Worm (Caenorhabditis elegans): ENCODE results near the gene F47B8.3.
A peak's percentile ranks its signal among the peaks of the same experiment; 100 is the strongest.

The F47B8.3 gene

DNA sequence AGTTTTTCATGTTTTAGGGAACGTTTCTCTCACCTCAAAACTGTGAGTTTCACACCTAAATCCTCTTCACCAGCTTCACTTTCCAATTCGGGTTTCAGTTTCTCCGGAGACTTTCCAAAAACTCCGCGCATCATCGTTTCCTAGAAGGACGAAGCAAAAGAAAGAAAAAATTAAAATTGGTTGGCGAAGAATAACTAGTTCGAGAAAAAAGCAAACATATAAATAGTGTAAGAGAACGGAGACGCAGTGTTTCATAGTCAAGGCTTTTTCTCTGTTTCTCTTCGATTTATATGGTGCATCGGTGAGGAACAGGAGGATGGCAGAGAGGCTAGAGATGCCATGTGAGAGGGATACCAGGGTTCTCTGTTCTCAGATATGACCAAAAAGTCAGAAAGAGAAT, at the start of gene F47B8.3:
F47B8.3 (minus strand) TSS at position 261 of the 400 bp plus-strand sequence.
- TF ChIP-seq tbx-37 (GFP tag; conservative IDR thresholded peaks at IDR 0.05) = no peak

DNA sequence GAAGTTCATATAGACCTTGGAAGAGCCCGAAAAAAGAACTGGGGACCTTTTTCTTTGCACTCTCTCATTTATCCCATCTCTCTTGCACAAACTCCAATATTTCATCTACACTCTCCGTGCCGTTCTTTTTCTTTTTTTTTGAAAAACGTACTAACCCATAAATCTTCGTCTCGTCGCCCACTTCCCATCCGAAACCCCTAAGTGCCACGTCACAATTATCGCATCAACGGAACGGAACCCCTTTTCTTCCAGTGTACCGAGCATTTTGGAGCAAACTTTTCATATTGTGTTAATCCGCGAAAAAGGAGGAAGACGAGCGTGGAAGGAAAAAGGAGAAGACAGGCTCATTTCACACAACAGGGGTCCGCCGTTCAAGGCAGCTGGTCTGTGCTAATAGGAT, 46.6 kb upstream of the F47B8.3 start:
- TF ChIP-seq flt-1 (GFP tag; IDR thresholded peaks at IDR 0.05) (no peak), hnd-1 (tag; optimal IDR thresholded peaks at IDR 0.05) (no peak), ets-7 (tag; optimal IDR thresholded peaks at IDR 0.05) (no peak), ceh-36 (tag; optimal IDR thresholded peaks at IDR 0.05) (no peak), hmg-4 (GFP tag; optimal IDR thresholded peaks at IDR 0.05) (no peak), sea-1 (GFP tag; conservative IDR thresholded peaks at IDR 0.05) (no peak), B0310.2 (tag; optimal IDR thresholded peaks at IDR 0.05) (no peak), F13C5.2 (tag; optimal IDR thresholded peaks at IDR 0.05) (no peak)

DNA sequence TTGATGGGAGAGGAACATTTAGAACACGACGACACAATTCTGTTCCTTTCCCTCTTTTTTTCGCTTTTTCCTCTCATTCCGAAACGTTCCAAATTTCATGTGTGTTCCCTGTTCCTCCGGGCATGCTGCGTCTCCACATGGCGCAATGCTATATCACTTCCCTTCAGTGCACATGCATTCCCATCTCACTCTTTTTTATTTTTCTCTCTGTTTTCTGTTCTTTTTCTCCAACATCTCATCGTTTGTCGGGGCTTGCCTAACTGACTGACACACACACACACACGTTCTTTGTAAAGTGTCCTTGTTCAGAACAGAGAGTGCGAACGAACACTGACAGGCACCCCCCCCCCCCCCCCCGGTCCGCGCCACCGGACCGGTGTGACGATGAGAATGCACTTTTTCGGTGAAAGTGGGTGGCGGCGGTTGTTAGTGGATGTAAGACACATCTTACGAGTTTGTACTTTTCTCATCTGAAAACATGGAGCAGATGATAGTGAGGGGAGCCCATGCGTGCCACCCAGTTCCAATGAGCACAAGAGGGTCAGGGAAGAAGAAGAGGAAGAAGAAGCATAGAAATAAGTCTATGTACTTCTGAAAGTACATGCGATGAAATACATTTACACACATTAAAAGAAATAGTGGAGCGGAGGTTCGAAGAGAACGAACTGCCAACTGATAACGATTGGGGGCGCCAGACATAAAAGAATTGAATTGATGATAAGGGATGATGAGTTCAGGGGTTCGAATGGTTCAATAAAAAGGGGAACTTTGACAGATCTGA, 45.7 kb upstream of the F47B8.3 start:
- TF ChIP-seq aly-1 (tag; optimal IDR thresholded peaks at IDR 0.05) (no peak), hmbx-1 (tag; optimal IDR thresholded peaks at IDR 0.05) (no peak), F13C5.2 (tag; optimal IDR thresholded peaks at IDR 0.05) (no peak), ets-7 (tag; optimal IDR thresholded peaks at IDR 0.05) (no peak), B0310.2 (tag; optimal IDR thresholded peaks at IDR 0.05) (no peak), flt-1 (GFP tag; IDR thresholded peaks at IDR 0.05) (no peak), hmg-4 (GFP tag; optimal IDR thresholded peaks at IDR 0.05) (no peak), tbx-11 (GFP tag; IDR thresholded peaks at IDR 0.05) (no peak), ama-1 (optimal IDR thresholded peaks at IDR 0.05) (no peak), tra-4 (tag; optimal IDR thresholded peaks at IDR 0.05) (no peak), ceh-13 (GFP tag; optimal IDR thresholded peaks at IDR 0.05) (no peak), pes-1 (GFP tag; IDR thresholded peaks at IDR 0.05) (no peak), tbx-37 (GFP tag; conservative IDR thresholded peaks at IDR 0.05) (no peak), scrt-1 (GFP tag; IDR thresholded peaks at IDR 0.05) (no peak)

DNA sequence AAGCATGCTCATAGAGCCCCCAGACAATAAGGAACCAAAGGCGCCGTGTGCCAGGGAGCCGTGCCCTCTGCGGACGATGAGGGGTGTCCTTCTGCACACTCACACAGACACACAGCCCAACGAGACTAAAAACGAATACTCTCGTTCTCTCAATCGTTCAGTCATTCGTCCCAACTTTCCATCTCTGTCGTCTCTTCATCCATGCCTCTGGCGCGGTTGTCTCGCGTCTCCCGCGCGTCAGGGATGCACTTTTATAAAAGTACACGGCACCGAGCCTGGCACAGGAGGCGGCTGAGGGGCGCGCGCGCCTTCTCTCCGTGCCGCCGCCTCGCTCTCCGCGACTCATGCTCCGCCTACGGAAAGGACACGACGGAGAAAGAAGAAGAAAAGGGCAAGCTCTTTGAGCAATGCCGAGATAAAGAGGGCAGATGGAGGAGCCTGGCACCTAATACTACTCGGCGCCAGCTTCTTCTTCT, 43.7 kb upstream of the F47B8.3 start:
- TF ChIP-seq aly-1 (tag; optimal IDR thresholded peaks at IDR 0.05) (peak; percentile 16), hmg-4 (GFP tag; optimal IDR thresholded peaks at IDR 0.05) (no peak)

DNA sequence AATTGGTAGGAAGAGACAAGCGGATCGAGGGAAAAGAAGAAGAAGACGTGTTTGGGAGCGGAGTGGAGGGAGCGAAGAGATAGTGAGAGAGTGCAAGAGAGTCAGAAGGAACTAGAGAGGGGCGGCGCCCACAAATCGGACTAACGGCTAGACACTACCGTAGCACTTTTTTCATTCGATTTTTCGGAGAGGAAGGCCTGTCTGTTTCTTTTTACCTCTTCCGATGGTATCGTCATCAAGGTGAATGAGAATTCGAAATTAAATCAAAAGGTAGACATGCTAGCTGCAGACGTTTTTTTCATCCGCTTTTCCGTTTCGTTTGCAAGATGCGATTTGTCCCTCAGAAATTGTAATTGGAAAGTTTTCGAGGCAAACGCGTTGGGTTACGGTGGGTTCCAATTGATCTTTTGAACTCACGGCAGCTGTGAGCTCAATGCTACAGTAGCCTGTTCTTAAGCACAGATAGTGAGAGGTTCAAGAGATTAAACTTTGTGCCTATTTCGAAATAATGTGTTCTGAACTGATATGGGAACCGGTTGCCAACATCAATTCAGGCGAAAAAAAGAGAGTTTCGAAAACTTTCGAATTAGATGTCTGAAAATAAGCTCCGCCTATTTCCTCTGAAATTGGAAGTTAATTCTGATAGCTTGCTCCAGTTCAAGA, 41.9 kb upstream of the F47B8.3 start:
- TF ChIP-seq B0310.2 (tag; optimal IDR thresholded peaks at IDR 0.05) (no peak), hmbx-1 (tag; optimal IDR thresholded peaks at IDR 0.05) (no peak), F13C5.2 (tag; optimal IDR thresholded peaks at IDR 0.05) (no peak), tra-4 (tag; optimal IDR thresholded peaks at IDR 0.05) (no peak), hnd-1 (tag; optimal IDR thresholded peaks at IDR 0.05) (no peak), tbx-37 (GFP tag; conservative IDR thresholded peaks at IDR 0.05) (no peak), scrt-1 (GFP tag; IDR thresholded peaks at IDR 0.05) (no peak), hmg-4 (GFP tag; optimal IDR thresholded peaks at IDR 0.05) (no peak), aly-1 (tag; optimal IDR thresholded peaks at IDR 0.05) (no peak), ama-1 (optimal IDR thresholded peaks at IDR 0.05) (no peak), ets-7 (tag; optimal IDR thresholded peaks at IDR 0.05) (no peak)

DNA sequence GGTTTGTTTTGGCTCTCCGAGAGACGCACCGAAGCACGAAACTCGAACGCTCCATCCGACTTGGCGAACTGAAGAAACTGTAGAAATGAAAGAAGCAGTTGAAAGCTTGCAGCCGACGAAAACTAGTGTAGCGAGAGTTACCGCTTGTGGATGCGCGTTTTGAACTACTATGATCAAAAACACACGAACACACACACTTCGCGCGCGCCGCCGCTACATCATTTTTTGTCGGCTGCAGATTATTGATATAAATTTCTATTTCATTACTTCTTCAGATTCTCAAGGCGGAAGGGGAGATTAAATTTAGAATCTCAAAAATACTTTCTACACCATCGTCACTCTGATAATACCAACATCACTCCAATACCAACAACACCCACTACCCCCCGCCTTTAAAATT, 39.2 kb upstream of the F47B8.3 start:
- TF ChIP-seq tbx-11 (GFP tag; IDR thresholded peaks at IDR 0.05) (no peak), pes-1 (GFP tag; IDR thresholded peaks at IDR 0.05) (no peak), ama-1 (optimal IDR thresholded peaks at IDR 0.05) (no peak), ceh-36 (tag; optimal IDR thresholded peaks at IDR 0.05) (no peak), F13C5.2 (tag; optimal IDR thresholded peaks at IDR 0.05) (no peak), ceh-13 (GFP tag; optimal IDR thresholded peaks at IDR 0.05) (no peak)

DNA sequence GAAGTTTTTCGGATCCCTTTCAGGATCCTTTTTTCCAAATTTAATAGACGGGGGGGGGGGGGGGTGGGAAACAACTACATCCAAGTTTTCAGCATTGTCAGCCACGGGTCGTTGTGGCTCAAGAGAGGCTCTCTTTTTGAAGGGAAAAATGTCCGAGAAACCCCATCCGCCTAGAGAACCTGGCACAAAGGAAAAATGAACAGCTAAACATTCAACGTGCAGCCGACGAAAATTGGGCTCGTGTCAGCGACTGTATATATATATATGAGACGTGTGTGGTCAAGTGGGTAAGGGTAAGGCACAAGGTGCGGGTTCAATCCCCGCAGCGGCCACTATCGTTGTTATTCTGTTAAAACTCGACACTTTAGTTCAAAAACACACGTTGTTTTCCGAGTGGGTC, 35.8 kb upstream of the F47B8.3 start, which contains the start of gene Y49A3A.4:
Y49A3A.4 (minus strand) TSS at position 314 of the 400 bp plus-strand sequence.
- TF ChIP-seq tbx-11 (GFP tag; IDR thresholded peaks at IDR 0.05) (no peak), aly-1 (tag; optimal IDR thresholded peaks at IDR 0.05) (no peak), sea-1 (GFP tag; conservative IDR thresholded peaks at IDR 0.05) (no peak), ceh-13 (GFP tag; optimal IDR thresholded peaks at IDR 0.05) (no peak), tbx-37 (GFP tag; conservative IDR thresholded peaks at IDR 0.05) (no peak), B0310.2 (tag; optimal IDR thresholded peaks at IDR 0.05) (no peak), tra-4 (tag; optimal IDR thresholded peaks at IDR 0.05) (no peak), hmg-4 (GFP tag; optimal IDR thresholded peaks at IDR 0.05) (no peak), flt-1 (GFP tag; IDR thresholded peaks at IDR 0.05) (no peak), ama-1 (optimal IDR thresholded peaks at IDR 0.05) (no peak)

DNA sequence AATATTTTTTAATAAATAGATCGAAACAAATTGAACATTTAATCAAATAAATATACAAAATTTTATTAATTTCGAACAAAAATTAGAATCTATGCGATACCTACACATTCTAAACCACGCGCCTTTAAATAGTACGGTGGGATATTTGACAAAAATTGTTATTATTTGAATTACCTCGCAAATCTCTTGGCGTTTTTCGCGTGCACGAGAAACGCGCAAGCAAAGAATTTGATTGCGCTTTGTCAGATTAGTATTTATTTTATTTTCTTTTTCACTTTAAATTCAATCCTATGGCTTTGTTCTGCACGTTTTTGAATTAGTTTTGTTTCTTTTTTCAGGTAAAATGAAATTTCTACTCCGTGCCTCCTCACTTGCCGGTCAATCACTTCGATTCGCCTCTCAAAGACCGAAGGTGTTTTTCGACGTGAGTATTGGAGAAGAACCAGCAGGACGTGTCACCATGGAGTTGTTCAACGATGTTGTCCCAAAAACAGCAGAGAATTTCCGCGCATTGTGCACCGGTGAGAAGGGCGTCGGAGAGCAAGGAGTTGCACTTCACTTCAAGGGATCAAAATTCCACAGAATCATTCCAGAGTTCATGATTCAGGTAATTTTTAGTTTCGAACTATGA, 33.0 kb upstream of the F47B8.3 start, which contains the start of gene cyn-1:
cyn-1 (plus strand) TSS at position 339 of the 631 bp plus-strand sequence.
- no peak for TF ChIP-seq scrt-1 (GFP tag; IDR thresholded peaks at IDR 0.05)
- no peak for TF ChIP-seq ceh-36 (tag; optimal IDR thresholded peaks at IDR 0.05)
- 0 out of 2 replicates have a peak, but pooled peaks have one; percentile 36 for TF ChIP-seq pes-1 (GFP tag; IDR thresholded peaks at IDR 0.05)
- peak; percentile 61 for TF ChIP-seq F13C5.2 (tag; optimal IDR thresholded peaks at IDR 0.05)
- no peak for TF ChIP-seq hnd-1 (tag; optimal IDR thresholded peaks at IDR 0.05)
- TF ChIP-seq tra-4 (tag; optimal IDR thresholded peaks at IDR 0.05) = no peak
- TF ChIP-seq B0310.2 (tag; optimal IDR thresholded peaks at IDR 0.05) = no peak
- no peak for TF ChIP-seq aly-1 (tag; optimal IDR thresholded peaks at IDR 0.05)

Measured in whole organism, early embryonic.